Worm (Caenorhabditis elegans) whole organism, early embryonic: ENCODE results near the gene jnk-1.

ENCODE experiments used
- B0310.2 ChIP-seq: sonication (generic microtip); optimal IDR thresholded peaks from 2 replicates; lab custom pipeline; 2016; ENCODE audit warnings: mild to moderate bottlenecking, missing genetic modification characterization, missing compliant biosample characterization
- F13C5.2 ChIP-seq: sonication (generic microtip); optimal IDR thresholded peaks from 2 replicates; lab custom pipeline; 2017; ENCODE audit warnings: mild to moderate bottlenecking, missing genetic modification characterization, inconsistent platforms, missing compliant biosample characterization
- aly-1 ChIP-seq: sonication (generic microtip); optimal IDR thresholded peaks from 2 replicates; lab custom pipeline; 2016; ENCODE audit warnings: missing genetic modification characterization, missing compliant biosample characterization
- ama-1 ChIP-seq: fragments of 150-350 bp; optimal IDR thresholded peaks from 2 replicates; lab custom pipeline; 2014
- ceh-13 ChIP-seq: fragments of 200-800 bp; sonication (Bioruptor generic); optimal IDR thresholded peaks from 2 replicates; lab custom pipeline; 2018; ENCODE audit warnings: mild to moderate bottlenecking, missing genetic modification characterization, missing compliant biosample characterization
- ceh-36 ChIP-seq: sonication (generic microtip); optimal IDR thresholded peaks from 2 replicates; lab custom pipeline; 2016; ENCODE audit warnings: missing genetic modification characterization, inconsistent platforms, missing compliant biosample characterization
- ets-7 ChIP-seq: sonication (generic microtip); optimal IDR thresholded peaks from 2 replicates; lab custom pipeline; 2016; ENCODE audit warnings: missing genotype, missing genetic modification characterization, missing compliant biosample characterization
- flt-1 ChIP-seq: fragments of 200-800 bp; sonication (Bioruptor generic); IDR thresholded peaks from 2 replicates; pipeline ENCODE4 v1.3.6; 2022; ENCODE audit warnings: missing genetic modification characterization, missing compliant biosample characterization
- hmbx-1 ChIP-seq: sonication (generic microtip); optimal IDR thresholded peaks from 2 replicates; lab custom pipeline; 2016; ENCODE audit warnings: mild to moderate bottlenecking, missing genetic modification characterization, missing compliant biosample characterization
- hmg-4 ChIP-seq: fragments of 200-800 bp; sonication (Bioruptor generic); optimal IDR thresholded peaks from 2 replicates; lab custom pipeline; 2018; ENCODE audit warnings: mild to moderate bottlenecking, missing genetic modification characterization, missing compliant biosample characterization
- hnd-1 ChIP-seq: sonication (generic microtip); optimal IDR thresholded peaks from 2 replicates; lab custom pipeline; 2016; ENCODE audit warnings: missing genetic modification characterization, missing compliant biosample characterization
- pes-1 ChIP-seq: fragments of 200-800 bp; sonication (Bioruptor generic); IDR thresholded peaks from 2 replicates; pipeline ENCODE4 v1.3.6; 2022; ENCODE audit warnings: missing genetic modification reagents, missing genetic modification characterization, missing compliant biosample characterization
- scrt-1 ChIP-seq: fragments of 200-800 bp; sonication (Bioruptor generic); IDR thresholded peaks from 2 replicates; pipeline ENCODE4 v1.3.6; 2022; ENCODE audit warnings: missing genetic modification characterization, missing compliant biosample characterization
- sea-1 ChIP-seq: fragments of 200-800 bp; sonication (Bioruptor generic); conservative IDR thresholded peaks from 2 replicates; pipeline ENCODE4 v1.3.6; 2022; ENCODE audit warnings: missing genetic modification characterization, missing compliant biosample characterization
- tbx-11 ChIP-seq: fragments of 200-800 bp; sonication (Bioruptor generic); IDR thresholded peaks from 2 replicates; pipeline ENCODE4 v1.3.6; 2022; ENCODE audit warnings: missing genetic modification characterization, missing compliant biosample characterization
- tbx-37 ChIP-seq: fragments of 200-800 bp; sonication (Bioruptor generic); conservative IDR thresholded peaks from 2 replicates; pipeline ENCODE4 v1.3.6; 2022; ENCODE audit warnings: missing genetic modification reagents, missing genetic modification characterization, missing compliant biosample characterization
- tra-4 ChIP-seq: sonication (generic microtip); optimal IDR thresholded peaks from 2 replicates; lab custom pipeline; 2017; ENCODE audit warnings: missing genetic modification characterization, missing compliant biosample characterization

The jnk-1 gene

DNA sequence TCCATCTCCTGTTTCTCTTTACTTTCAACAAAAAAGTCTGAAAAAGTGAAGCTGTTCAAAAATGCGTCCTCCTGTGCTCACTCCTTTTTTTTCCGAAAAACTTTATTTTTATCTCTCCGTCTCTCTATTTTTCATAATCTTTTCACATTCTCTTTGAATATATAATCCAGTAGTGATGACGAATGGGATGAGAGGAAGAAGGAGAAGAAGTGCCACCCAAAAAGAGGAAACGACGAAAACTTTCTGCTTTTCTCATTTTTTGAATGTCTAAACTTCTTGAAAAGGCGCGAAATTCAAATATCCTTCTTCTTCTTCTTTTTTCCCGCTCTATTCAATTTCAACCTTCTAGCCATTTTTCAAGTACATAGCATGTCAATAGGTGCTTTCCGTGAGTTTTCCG lies 2.8 kb upstream of the jnk-1 start:
- TF ChIP-seq aly-1 (tag; lab: Kevin White, UChicago) (no peak), ceh-13 (no peak), scrt-1 (GFP tag; lab: Robert Waterston, UW) (no peak), tra-4 (tag; lab: Kevin White, UChicago) (no peak), flt-1 (GFP tag; lab: Robert Waterston, UW) (no peak)

DNA sequence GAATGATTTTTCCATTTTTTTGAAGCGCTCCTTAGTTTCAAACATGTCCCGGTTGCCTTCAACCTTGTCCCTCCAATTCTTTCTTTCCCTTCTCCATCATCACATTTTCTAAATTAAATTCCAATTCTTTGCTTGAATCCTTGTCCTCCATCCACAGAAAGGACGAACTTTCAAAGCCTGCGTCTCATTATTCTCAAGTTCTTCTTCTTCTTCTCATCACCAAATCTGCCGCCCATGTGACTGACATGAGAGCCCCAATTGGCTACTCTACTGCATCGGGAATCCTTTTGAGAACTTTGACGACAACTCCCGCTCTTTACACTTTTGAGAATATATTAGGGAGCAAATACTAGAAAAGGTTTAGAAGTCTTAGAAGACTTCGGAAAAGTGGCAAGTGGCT lies 773 bp upstream of the jnk-1 start:
- TF ChIP-seq ama-1 (lab: Kevin White, UChicago) (no peak), tbx-11 (GFP tag; lab: Robert Waterston, UW) (no peak), B0310.2 (tag; lab: Kevin White, UChicago) (no peak), sea-1 (GFP tag; lab: Robert Waterston, UW) (no peak), tra-4 (tag; lab: Kevin White, UChicago) (no peak)

DNA sequence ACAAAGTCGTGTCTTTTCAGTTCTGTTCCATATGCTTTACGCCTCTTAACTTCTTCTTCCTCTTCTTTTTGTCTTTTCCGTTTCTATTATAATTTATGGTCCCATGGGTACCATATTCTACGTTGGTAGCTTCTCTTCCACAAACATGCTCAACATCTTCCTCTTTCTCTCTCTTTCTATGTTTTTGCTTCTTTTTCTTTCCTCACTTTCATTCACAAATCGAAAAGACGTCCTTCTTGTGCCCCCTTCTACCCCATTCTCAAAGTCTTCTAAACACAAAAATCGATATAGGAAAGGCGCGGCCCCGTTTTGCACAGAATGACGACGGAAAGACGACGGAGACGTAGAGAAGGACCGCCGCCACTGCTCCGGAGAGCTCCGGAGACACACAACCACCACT lies 1.3 kb downstream of the jnk-1 start:
- TF ChIP-seq ceh-13, result no peak
- TF ChIP-seq hmg-4 (GFP tag; lab: Kevin White, UChicago), result no peak
- no peak for TF ChIP-seq aly-1 (tag; lab: Kevin White, UChicago)
- no peak for TF ChIP-seq tbx-11 (GFP tag; lab: Robert Waterston, UW)
- no peak for TF ChIP-seq tbx-37 (GFP tag; lab: Robert Waterston, UW)
- TF ChIP-seq flt-1 (GFP tag; lab: Robert Waterston, UW), result no peak
- TF ChIP-seq F13C5.2 (tag; lab: Kevin White, UChicago), result no peak
- no peak for TF ChIP-seq tra-4 (tag; lab: Kevin White, UChicago)
- TF ChIP-seq ama-1 (lab: Kevin White, UChicago), result no peak
- TF ChIP-seq sea-1 (GFP tag; lab: Robert Waterston, UW), result no peak
- no peak for TF ChIP-seq ceh-36 (tag; lab: Kevin White, UChicago)
- no peak for TF ChIP-seq B0310.2 (tag; lab: Kevin White, UChicago)
- no peak for TF ChIP-seq pes-1 (GFP tag; lab: Robert Waterston, UW)
- no peak for TF ChIP-seq hmbx-1
- TF ChIP-seq scrt-1 (GFP tag; lab: Robert Waterston, UW), result no peak
- no peak for TF ChIP-seq ets-7 (tag; lab: Kevin White, UChicago)
- no peak for TF ChIP-seq hnd-1 (tag; lab: Kevin White, UChicago)

DNA sequence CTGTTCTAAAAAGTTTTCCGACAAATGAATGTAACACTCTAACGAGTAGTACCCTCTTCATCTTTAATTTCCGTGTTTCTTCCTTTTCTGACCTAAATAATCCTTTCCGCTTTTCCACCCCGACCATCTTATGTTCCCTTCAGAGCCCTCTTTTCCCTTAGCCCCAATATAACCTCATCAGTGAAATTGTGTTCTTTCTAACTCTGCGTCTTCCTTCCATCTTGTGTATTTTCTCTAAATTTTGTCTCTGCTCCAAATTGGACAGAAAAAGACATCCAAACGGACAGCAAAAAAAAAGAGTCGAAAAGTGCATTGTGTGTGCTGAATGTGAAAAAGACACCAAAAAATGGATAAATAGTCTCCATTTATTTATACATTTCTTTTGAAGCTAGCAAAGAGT lies 2.0 kb downstream of the jnk-1 start:
- no peak for TF ChIP-seq tbx-11 (GFP tag; lab: Robert Waterston, UW)
- no peak for TF ChIP-seq B0310.2 (tag; lab: Kevin White, UChicago)
- no peak for TF ChIP-seq sea-1 (GFP tag; lab: Robert Waterston, UW)
- no peak for TF ChIP-seq aly-1 (tag; lab: Kevin White, UChicago)
- no peak for TF ChIP-seq flt-1 (GFP tag; lab: Robert Waterston, UW)
- TF ChIP-seq scrt-1 (GFP tag; lab: Robert Waterston, UW), result no peak

DNA sequence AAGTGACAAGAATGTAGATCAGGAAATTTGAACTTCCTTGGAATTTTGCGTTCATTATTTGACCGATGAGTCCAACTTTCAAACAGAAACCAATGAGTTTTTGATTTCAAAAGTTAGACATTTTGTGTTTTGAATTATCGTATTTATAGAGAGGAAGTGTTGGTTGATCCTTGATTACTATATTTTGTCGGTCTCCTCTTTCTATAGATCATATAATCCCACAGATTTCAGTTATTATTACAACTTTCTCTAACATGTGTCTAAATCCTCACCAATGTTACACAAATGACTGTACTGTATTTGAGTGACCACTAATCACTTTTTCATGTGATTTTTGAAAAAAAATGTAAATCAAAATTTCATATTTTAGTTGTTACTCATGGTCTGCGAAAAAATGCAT lies 7.1 kb downstream of the jnk-1 start, which contains the start of gene B0478.3:
Gene B0478.3, minus strand, starts transcription at position 101 of the 400 bp plus-strand sequence.
- TF ChIP-seq ets-7 (tag; lab: Kevin White, UChicago) (no peak), ama-1 (lab: Kevin White, UChicago) (no peak), tbx-37 (GFP tag; lab: Robert Waterston, UW) (no peak), sea-1 (GFP tag; lab: Robert Waterston, UW) (no peak), hnd-1 (tag; lab: Kevin White, UChicago) (no peak), ceh-13 (no peak), B0310.2 (tag; lab: Kevin White, UChicago) (no peak)

DNA sequence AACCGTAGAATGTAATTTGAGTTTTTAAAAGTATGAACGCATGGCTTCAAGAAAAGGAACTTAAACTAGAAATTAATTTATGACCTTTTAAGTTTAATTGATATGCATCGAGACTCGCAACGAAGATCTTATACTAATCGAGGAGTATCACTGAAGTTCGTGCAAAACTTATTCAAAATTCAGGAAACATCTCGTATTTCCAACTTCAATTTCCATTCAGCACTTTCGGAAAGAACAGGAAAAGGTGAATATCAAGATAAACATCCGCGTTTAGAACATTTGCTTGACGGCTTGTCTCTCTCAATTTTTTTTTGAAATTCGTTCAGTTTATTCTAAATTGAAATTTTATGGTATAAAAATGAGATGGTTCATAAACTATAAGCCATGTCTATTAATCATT lies 7.8 kb downstream of the jnk-1 start, which contains the start of gene ZK381.2:
Gene ZK381.2, plus strand, starts transcription at position 301 of the 400 bp plus-strand sequence.
- TF ChIP-seq ceh-13 (no peak), B0310.2 (tag; lab: Kevin White, UChicago) (no peak), hmg-4 (GFP tag; lab: Kevin White, UChicago) (no peak), tbx-37 (GFP tag; lab: Robert Waterston, UW) (no peak), ama-1 (lab: Kevin White, UChicago) (no peak), sea-1 (GFP tag; lab: Robert Waterston, UW) (no peak), pes-1 (GFP tag; lab: Robert Waterston, UW) (no peak)

DNA sequence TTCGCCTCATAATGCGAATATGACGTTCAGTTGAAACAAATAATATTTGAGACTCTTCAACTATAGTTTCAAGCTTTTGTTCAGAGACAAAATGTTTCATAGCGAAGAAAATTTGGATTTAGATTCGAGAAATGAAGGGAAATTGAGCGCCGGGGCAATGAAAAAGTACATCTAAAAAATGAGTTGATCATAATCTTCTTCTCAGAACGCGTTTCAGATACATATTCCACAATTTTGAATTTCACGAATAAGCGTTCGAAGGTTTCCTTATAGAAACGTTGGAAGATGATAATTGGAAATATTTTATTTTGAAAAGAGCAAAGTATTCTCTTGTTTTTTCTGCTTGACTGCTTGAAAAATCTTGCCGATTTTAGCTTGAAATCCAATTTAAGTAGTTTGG lies 12.8 kb downstream of the jnk-1 start, which contains the start of gene ZK381.8:
Gene ZK381.8, minus strand, starts transcription at position 101 of the 400 bp plus-strand sequence.
- no peak for TF ChIP-seq ceh-13
- TF ChIP-seq hmg-4 (GFP tag; lab: Kevin White, UChicago), result no peak
- TF ChIP-seq B0310.2 (tag; lab: Kevin White, UChicago), result no peak
- TF ChIP-seq F13C5.2 (tag; lab: Kevin White, UChicago), result no peak
- TF ChIP-seq ets-7 (tag; lab: Kevin White, UChicago), result no peak
- TF ChIP-seq ama-1 (lab: Kevin White, UChicago), result no peak
- TF ChIP-seq ceh-36 (tag; lab: Kevin White, UChicago), result no peak
- no peak for TF ChIP-seq scrt-1 (GFP tag; lab: Robert Waterston, UW)
- no peak for TF ChIP-seq hmbx-1

DNA sequence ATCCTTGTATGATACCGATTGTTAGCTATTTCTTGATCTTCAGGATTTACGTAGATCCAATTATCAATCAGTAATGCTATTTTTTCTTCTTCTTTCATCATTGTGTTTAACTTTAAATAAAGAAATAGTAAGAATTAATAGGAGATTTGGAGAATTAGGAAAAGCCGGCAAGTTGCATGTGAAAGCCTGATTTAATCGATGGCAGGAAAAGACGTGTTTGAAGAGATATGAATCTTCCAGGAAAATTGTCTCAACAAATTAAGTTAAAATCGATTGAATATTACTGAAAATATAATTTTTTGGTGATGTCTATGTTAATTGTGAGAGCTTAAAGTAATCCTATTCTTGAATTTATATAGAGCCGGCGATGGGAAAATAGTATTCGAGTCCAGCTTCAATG lies 13.8 kb downstream of the jnk-1 start, which contains the start of gene ZK381.62:
Gene ZK381.62, minus strand, starts transcription at position 101 of the 400 bp plus-strand sequence.
- no peak for TF ChIP-seq hmbx-1
